Worm (Caenorhabditis elegans) whole organism, midembryonic: ENCODE measurements around the gene srj-1.

Experiments used
- cog-1 ChIP-seq: sonication (generic microtip); optimal IDR thresholded peaks from 2 replicates; lab custom pipeline; 2016; ENCODE audit warnings: missing genetic modification characterization, missing compliant biosample characterization
- ref-1 ChIP-seq: fragments of 200-800 bp; sonication (Bioruptor generic); conservative IDR thresholded peaks from 2 replicates; pipeline ENCODE4 v1.3.6; 2022; ENCODE audit warnings: missing genetic modification reagents, missing genetic modification characterization, missing compliant biosample characterization
- ztf-29 ChIP-seq: fragments of 200-800 bp; sonication (Bioruptor generic); IDR thresholded peaks from 2 replicates; pipeline ENCODE4 v1.3.6; 2022; ENCODE audit warnings: missing genetic modification reagents, missing genetic modification characterization, missing compliant biosample characterization

- no peak for TF ChIP-seq cog-1 (tag; lab: Kevin White, UChicago)
- TF ChIP-seq ref-1 (GFP tag; lab: Robert Waterston, UW) = no peak
- TF ChIP-seq ztf-29 = no peak
Measured at ce11 chrIV:11938554-11938953, 26.7 kb downstream of the srj-1 start.
